Worm (Caenorhabditis elegans): Measurements from ENCODE around the gene somi-1.

DNA sequence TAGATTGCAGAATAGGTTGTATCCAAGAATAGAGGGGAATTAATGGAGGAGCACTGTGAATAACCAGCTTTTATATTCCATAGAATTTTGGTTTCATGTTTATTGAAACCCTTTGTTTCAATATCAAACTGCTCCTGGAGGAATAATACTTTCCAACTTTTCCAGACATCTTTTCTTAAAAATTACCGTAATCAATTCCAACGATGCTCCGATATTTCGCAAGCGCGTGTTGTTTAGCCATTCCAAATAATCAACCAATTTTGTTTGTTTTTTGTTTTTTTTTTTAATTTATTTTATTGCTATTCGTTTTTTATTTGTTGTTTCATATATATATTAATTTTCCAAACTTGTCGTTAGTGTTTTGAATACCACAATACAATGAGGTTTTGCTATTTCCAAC, 14.8 kb upstream of the somi-1 start, which contains the start of gene cutl-1:
- TF ChIP-seq skn-1 (tag; optimal IDR thresholded peaks at IDR 0.05) (no peak), zag-1 (tag; optimal IDR thresholded peaks at IDR 0.05) (no peak)

Data from whole organism, L1 larva.